Worm (Caenorhabditis elegans): Measurements from ENCODE around the gene F58A4.6.

ce11 chrIII:9629054-9629453, 14.8 kb downstream of the F58A4.6 start, which contains the start of gene tbg-1:
- TF ChIP-seq lin-15B (tag; optimal IDR thresholded peaks at IDR 0.05) (no peak), nhr-90 (tag; optimal IDR thresholded peaks at IDR 0.05; ENCODE audit: poor library complexity) (no peak)
